Fruit fly (Drosophila melanogaster) whole organism, larva: Measurements from ENCODE around the gene SpdS.

Experiments used
- noc ChIP-seq: fragments of 200-800 bp; sonication (Bioruptor generic); optimal IDR thresholded peaks from 3 replicates; lab custom pipeline; 2019; ENCODE audit warnings: missing biosample characterization, mild to moderate bottlenecking, missing genetic modification characterization, moderate library complexity

The SpdS gene

dm6 chr3R:9631564-9631963, at the start of gene SpdS:
TSS of gene SpdS (plus strand) at chr3R:9631641.
- no peak for TF ChIP-seq noc

DNA sequence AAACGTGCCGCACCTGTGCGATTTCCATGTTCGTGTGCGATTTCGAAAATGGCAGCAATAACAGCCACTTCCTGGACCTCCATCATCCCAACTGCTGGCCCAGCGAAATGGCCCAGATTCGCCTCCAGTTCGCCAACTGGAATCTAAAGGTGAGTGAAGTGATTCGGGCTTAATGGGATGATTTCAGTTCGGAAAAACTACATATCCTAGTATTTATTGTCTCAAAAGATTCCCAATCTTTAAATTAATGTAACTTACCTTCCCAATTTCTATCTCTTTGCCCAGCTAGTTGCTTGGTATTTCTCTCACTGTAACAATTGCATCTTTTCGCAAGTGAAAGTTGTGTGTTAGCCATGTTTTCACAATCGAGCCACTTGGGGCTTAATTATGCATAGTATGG, 49.5 kb upstream of the SpdS start:
- no peak for TF ChIP-seq noc

DNA sequence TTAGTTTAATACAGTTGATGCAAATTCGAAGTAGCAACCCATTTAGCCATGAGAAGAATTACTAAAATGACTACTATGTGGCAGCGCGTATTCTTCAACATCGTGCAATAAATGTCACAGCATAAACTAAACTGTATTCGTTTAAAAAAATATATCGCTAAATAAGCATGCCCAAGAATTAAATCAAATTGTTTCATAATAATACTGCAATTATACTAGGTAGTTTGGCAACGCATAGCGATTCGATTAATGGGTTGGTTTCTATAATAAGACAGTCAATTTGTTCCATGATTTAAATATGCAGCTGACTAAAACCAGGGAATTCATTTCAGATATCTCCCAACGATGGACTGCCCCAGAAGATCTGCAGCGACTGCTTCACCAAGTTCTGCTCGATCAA, 48.3 kb upstream of the SpdS start, which contains the start of gene CG33654:
CG33654 (minus strand) TSS at position 101 of the 400 bp plus-strand sequence.
- no peak for TF ChIP-seq noc

DNA sequence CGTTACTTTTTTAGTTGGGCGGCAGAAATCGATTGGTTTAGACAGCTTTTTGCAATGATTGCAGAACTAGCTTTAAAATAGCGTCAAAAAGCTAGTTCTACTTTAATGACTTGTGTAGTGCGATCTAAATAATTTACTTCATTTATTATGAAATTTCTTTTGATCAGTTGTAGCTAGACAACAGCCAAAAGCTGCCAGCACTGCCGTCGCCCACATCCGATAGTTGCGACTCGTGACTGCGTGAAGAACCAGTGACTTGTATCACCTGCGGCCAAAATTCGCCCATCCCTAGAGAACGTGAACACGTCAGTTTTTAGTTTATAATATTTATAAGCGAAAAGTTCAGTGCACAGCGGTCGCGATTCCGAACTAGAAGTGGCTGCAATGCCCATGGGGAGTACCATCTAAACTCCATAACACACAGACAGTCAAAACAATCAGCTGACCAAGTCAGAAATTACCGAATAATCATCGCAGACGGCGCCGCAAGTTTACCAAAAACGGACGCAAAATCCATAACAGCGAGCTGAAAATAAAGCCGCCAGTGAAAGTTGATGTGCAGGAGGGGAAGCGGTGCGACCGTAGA, 44.7 kb upstream of the SpdS start, which contains the start of gene P58IPK:
P58IPK (plus strand) TSS at position 280 of the 586 bp plus-strand sequence.
- TF ChIP-seq noc: peak; percentile 3

dm6 chr3R:9590952-9591532, 40.4 kb upstream of the SpdS start, which contains the start of the genes bocks and CG8312:
TSS of gene bocks (minus strand) at chr3R:9591002.
TSS of gene CG8312 (plus strand) at chr3R:9591309.
- TF ChIP-seq noc: peak; percentile 67

DNA sequence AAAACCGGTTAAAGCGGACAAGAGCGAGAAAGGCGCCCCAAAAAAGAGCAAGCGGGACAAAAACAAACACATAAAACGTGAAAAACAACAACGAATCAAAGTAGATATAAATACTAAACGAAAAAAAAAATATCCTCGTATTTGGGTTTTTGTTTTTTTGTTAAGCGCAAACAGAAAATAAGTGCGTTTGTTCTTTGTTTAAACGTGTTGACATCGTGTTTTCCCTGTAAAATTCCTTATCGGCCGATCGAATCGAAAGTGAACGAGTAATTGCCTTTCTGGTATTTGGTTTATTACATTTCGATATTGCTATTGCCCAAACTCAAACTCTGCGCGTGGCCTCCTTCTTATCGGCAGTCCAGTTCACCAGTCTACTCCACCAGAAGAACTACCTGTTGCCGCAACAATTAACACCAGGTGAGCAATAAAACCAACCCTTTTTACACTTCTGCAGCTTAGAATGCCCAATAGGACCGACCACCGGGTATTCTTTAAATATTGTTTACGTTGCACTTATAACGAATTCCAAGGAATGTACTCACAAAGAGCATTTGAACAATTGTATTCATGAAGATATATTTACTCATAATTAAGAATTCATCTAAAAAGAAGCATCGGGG, 39.6 kb upstream of the SpdS start:
- TF ChIP-seq noc: no peak

DNA sequence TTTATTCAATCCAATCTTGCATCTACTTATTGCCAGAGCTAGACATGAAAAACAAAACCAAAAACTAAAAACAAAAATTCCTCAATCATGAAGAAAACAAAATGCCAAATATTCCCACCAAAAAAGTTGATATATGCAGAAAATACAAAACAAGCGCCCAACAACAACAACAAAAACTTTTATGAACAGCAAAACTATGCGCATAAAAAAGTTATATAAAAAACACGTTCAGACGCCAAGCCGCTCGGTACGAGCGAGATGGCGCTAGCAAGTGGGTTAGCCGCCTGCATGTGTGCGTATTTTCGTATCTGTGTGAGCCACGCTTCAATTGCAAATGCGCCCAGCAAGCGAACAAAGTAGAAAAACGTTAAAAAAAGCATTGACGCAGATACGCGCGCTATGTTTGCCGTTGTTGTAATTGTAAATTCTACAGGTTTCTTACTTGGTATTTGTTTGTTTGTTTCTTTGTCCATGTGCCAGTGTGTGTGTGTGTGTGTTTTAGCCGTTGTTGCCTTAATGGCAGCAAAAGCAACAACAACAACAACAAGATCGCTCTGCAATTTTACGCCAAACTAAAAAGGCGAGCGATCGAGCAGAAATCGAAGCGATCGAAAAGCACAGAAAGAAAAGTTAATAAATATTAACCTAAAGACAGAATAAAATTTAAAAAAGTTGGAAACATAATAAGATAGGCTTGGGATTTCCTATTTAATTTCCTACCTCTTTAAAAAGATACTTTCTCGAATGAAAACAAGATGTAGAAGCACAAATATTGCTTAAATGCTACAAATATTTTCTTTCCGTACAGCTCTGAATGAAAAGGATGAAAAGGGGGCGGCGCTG, 37.8 kb upstream of the SpdS start:
- TF ChIP-seq noc: no peak

DNA sequence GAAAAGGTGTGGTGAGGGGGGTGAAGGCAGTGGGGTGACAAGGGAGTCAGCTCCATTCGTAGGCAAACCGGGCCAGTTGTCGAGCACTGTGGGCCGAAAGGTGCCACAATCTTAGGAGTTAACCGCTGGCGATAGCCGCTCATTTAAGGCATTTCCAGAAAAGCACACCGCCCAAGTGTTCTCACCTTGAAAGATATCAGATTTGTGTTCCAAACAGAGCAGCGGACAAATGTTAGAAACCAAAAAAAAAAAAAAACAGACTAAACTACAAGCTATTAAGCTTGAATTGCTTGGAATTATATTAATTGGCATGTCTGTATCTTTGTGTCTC, 37.2 kb upstream of the SpdS start:
- no peak for TF ChIP-seq noc

dm6 chr3R:9594839-9595238, 36.6 kb upstream of the SpdS start:
- no peak for TF ChIP-seq noc

DNA sequence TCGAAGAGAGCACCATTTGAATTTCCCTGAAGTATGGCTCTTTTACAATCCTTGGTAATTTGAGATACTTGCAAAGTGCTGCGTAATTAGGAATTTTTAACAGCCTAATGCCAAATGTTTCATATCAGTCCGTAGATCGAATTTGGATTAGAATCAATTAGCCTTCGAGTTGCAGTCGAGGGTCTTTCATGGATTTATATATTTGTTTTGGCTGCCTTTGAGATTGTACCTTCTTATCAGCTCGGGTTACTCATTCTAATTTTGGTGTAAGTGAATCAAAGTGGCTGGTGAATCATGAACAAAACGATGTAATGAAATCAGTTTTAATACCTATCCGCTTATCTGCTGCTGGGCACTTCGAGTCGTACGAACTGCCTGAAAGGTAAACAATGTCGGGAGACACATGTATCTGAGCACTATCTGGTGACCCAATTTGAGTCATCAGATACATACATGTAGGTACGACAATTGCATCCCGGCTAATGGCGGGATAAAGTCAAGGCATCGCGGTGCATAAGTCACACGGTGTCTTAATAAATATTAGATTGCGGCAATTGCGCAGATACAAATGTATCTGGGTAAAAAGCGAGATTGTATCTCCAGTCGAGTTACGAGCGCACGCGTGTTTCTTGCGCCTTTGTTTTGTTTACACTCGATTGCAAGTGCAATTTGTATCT, 35.6 kb upstream of the SpdS start:
- TF ChIP-seq noc: no peak

DNA sequence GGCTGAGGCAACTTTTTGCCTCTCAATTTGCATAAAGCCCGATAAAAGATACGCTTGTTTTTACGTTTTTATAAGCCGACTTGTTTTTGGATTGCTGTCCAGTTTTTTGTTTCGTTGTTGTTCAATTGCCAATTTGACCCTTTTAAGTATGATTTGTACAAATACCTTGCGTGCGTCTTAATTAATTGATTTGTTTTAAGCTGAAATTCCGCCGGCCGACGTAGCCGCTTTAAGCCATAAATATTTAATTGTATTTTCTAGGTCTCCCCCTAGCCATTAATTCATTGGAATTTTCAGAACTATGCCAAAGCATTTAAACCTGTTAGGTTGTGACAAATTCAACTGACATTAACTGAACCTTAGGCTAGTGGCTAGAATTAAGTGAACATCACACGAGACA, 34.8 kb upstream of the SpdS start:
- TF ChIP-seq noc: no peak

dm6 chr3R:9598099-9598498, 33.3 kb upstream of the SpdS start:
- no peak for TF ChIP-seq noc

dm6 chr3R:9600558-9600959, 30.9 kb upstream of the SpdS start:
- TF ChIP-seq noc: peak; percentile 95

DNA sequence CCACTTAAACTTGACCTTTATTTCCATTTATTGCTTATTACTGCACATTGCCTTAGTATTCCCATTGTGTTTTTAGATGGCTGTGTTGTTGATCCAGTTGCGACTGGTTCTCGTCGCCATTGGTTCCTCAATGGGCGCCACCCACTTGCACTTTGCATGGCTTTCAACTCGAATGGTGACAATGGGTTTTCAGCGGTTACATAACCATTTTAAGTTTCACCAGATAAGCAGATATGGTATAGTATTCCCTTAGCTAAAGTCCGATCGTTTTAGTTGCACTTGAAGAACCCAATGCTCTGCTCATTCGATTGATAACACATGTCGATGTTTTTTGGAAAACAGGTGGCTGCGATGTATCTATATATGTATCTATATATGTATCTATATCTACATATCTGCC, 29.5 kb upstream of the SpdS start:
- no peak for TF ChIP-seq noc

DNA sequence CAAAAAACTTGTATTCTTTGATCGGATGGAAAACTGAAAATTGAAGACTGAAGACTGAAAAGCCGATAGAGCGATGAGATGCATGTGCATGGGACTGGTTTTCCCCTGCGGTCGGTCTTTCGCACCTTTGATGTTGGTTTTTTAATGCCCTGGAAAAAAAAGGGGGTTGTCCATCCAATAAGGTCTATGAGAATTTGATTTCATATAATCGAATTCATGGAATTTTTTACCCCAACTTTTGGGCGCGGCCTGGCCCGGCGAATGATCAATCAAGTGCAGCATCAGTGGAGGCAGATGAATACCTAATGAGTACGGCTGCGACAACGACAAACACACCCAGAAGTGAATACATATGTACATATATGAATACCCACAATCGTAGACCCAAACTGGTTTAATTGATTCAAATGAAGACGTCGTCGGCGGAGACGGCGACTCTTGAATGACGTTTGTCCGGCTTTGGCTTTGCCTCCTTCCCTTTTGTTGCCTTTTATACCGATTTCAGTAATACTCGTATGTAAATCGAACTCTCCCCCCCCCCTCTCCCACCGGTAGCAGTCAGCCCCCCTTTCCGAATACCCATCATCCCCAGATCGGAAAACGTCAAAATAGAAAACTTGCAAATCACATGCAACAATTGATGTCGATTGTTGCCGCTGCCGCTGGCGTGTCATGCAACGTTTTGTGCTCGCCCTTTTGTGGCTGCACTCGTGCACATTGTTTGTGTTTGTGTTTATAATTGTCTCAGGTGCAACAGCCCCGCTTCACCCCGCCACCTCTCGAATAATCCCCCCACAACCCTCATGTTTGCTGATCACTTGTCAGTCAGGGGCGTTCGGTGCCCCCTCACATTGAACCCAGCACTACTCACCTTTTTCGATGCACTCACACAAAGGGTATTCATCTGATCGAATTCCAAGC, 28.2 kb upstream of the SpdS start:
- no peak for TF ChIP-seq noc
